Fruit fly (Drosophila melanogaster) whole organism, prepupa: ENCODE results near the gene milt.

Source experiments
- CG10631 ChIP-seq: fragments of 200-800 bp; sonication (Bioruptor generic); optimal IDR thresholded peaks from 2 replicates; lab custom pipeline; 2016; ENCODE audit warnings: missing biosample characterization, missing genetic modification characterization
- CG10669 ChIP-seq: fragments of 200-800 bp; sonication (Bioruptor generic); optimal IDR thresholded peaks from 3 replicates; lab custom pipeline; 2018; ENCODE audit warnings: missing biosample characterization, mild to moderate bottlenecking, missing genetic modification characterization, moderate library complexity
- CG11294 ChIP-seq: fragments of 200-800 bp; sonication (Bioruptor generic); IDR thresholded peaks from 2 replicates; pipeline ENCODE4 v1.3.6; 2022; ENCODE audit warnings: missing biosample characterization, missing genetic modification characterization
- CG11762 ChIP-seq: fragments of 200-800 bp; sonication (Bioruptor generic); optimal IDR thresholded peaks from 3 replicates; lab custom pipeline; 2016; ENCODE audit warnings: missing biosample characterization, missing genetic modification characterization; ENCODE audit not compliant: insufficient read depth
- CG11902 ChIP-seq: fragments of 200-800 bp; sonication (Bioruptor generic); optimal IDR thresholded peaks from 3 replicates; lab custom pipeline; 2016; ENCODE audit warnings: missing biosample characterization, missing genetic modification characterization
- CG15336 ChIP-seq: fragments of 200-800 bp; sonication (Bioruptor generic); IDR thresholded peaks from 2 replicates; pipeline ENCODE4 v1.3.6; 2022; ENCODE audit warnings: missing biosample characterization, missing genetic modification characterization
- CG1621 ChIP-seq: fragments of 200-800 bp; sonication (Bioruptor generic); optimal IDR thresholded peaks from 3 replicates; lab custom pipeline; 2018; ENCODE audit warnings: missing biosample characterization, mild to moderate bottlenecking, missing genetic modification characterization
- CG3032 ChIP-seq: fragments of 200-800 bp; optimal IDR thresholded peaks from 2 replicates; lab custom pipeline; 2019; ENCODE audit warnings: missing biosample characterization, mild to moderate bottlenecking, missing genetic modification characterization, moderate library complexity
- CG31627 ChIP-seq: fragments of 200-800 bp; sonication (Bioruptor generic); optimal IDR thresholded peaks from 3 replicates; lab custom pipeline; 2016; ENCODE audit warnings: missing biosample characterization, missing genetic modification characterization
- CG32006 ChIP-seq: fragments of 200-800 bp; sonication (Bioruptor generic); optimal IDR thresholded peaks from 3 replicates; lab custom pipeline; 2017; ENCODE audit warnings: missing biosample characterization, mild to moderate bottlenecking, missing genetic modification characterization
- CG3919 ChIP-seq: fragments of 200-800 bp; sonication (Bioruptor generic); optimal IDR thresholded peaks from 3 replicates; lab custom pipeline; 2016; ENCODE audit warnings: missing biosample characterization, missing genetic modification characterization
- CG6163 ChIP-seq: fragments of 200-800 bp; sonication (Bioruptor generic); IDR thresholded peaks from 3 replicates; pipeline ENCODE4 v1.3.6; 2022; ENCODE audit warnings: missing biosample characterization, missing genetic modification characterization
- CG6276 ChIP-seq: fragments of 200-800 bp; sonication (Bioruptor generic); optimal IDR thresholded peaks from 2 replicates; lab custom pipeline; 2017; ENCODE audit warnings: missing biosample characterization, mild to moderate bottlenecking, missing genetic modification characterization
- CG6808 ChIP-seq: fragments of 200-800 bp; sonication (Bioruptor generic); optimal IDR thresholded peaks from 3 replicates; lab custom pipeline; 2017; ENCODE audit warnings: missing biosample characterization, missing genetic modification characterization, mild to moderate bottlenecking, moderate library complexity, missing genetic modification reagents
- CG6854 ChIP-seq: fragments of 200-800 bp; sonication (Bioruptor generic); optimal IDR thresholded peaks from 2 replicates; lab custom pipeline; 2017; ENCODE audit warnings: missing biosample characterization, mild to moderate bottlenecking, missing genetic modification characterization
- CG7368 ChIP-seq: fragments of 200-800 bp; sonication (Bioruptor generic); optimal IDR thresholded peaks from 3 replicates; lab custom pipeline; 2016; ENCODE audit warnings: missing biosample characterization, missing genetic modification characterization
- CG8119 ChIP-seq: fragments of 200-800 bp; sonication (Bioruptor generic); IDR thresholded peaks from 3 replicates; pipeline ENCODE4 v1.3.6; 2022; ENCODE audit warnings: missing biosample characterization, missing genetic modification characterization
- CG8632 ChIP-seq: fragments of 200-800 bp; sonication (Bioruptor generic); optimal IDR thresholded peaks from 3 replicates; lab custom pipeline; 2016; ENCODE audit warnings: missing biosample characterization, missing genetic modification characterization
- Eip78C ChIP-seq: fragments of 200-800 bp; sonication (Bioruptor generic); peaks from one replicate; lab custom pipeline; 2016; ENCODE audit warnings: missing biosample characterization, missing genetic modification characterization
- Ets21C ChIP-seq: fragments of 200-800 bp; sonication (Bioruptor generic); optimal IDR thresholded peaks from 3 replicates; lab custom pipeline; 2016; ENCODE audit warnings: missing biosample characterization, missing genetic modification characterization
- Ets96B ChIP-seq: fragments of 200-800 bp; optimal IDR thresholded peaks from 2 replicates; lab custom pipeline; 2019; ENCODE audit warnings: missing biosample characterization, mild to moderate bottlenecking, missing genetic modification characterization, moderate library complexity
- Gug ChIP-seq: fragments of 200-800 bp; sonication (Bioruptor generic); IDR thresholded peaks from 2 replicates; pipeline ENCODE4 v1.3.6; 2022; ENCODE audit warnings: missing biosample characterization, missing genetic modification characterization
- Hr38 ChIP-seq: sonication (Bioruptor generic); optimal IDR thresholded peaks from 2 replicates; lab custom pipeline; 2016; ENCODE audit warnings: missing biosample characterization, missing genetic modification characterization
- Hr4 ChIP-seq: fragments of 200-800 bp; sonication (Bioruptor generic); optimal IDR thresholded peaks from 3 replicates; lab custom pipeline; 2016; ENCODE audit warnings: missing biosample characterization, missing genetic modification characterization
- OdsH ChIP-seq: fragments of 200-800 bp; sonication (Bioruptor generic); optimal IDR thresholded peaks from 3 replicates; lab custom pipeline; 2016; ENCODE audit warnings: missing biosample characterization, missing genetic modification characterization
- Sox102F ChIP-seq: fragments of 200-800 bp; sonication (Bioruptor generic); optimal IDR thresholded peaks from 2 replicates; lab custom pipeline; 2016; ENCODE audit warnings: missing biosample characterization, mild to moderate bottlenecking, missing genetic modification characterization
- Sox14 ChIP-seq: fragments of 200-800 bp; sonication (Bioruptor generic); optimal IDR thresholded peaks from 3 replicates; lab custom pipeline; 2016; ENCODE audit warnings: missing biosample characterization, missing genetic modification characterization
- Sox15 ChIP-seq: fragments of 200-800 bp; sonication (Bioruptor generic); optimal IDR thresholded peaks from 3 replicates; lab custom pipeline; 2016; ENCODE audit warnings: missing biosample characterization, missing genetic modification characterization
- achi ChIP-seq: fragments of 200-800 bp; sonication (Bioruptor generic); optimal IDR thresholded peaks from 3 replicates; lab custom pipeline; 2016; ENCODE audit warnings: missing biosample characterization, missing genetic modification characterization
- dac ChIP-seq: fragments of 200-800 bp; sonication (Bioruptor generic); optimal IDR thresholded peaks from 2 replicates; lab custom pipeline; 2017; ENCODE audit warnings: missing biosample characterization, mild to moderate bottlenecking, missing genetic modification characterization
- dsx ChIP-seq: fragments of 200-800 bp; optimal IDR thresholded peaks from 3 replicates; lab custom pipeline; 2019; ENCODE audit warnings: missing biosample characterization, mild to moderate bottlenecking, missing genetic modification characterization, moderate library complexity; ENCODE audit not compliant: poor library complexity, severe bottlenecking
- eg ChIP-seq: fragments of 200-800 bp; sonication (Bioruptor generic); IDR thresholded peaks from 3 replicates; pipeline ENCODE4 v1.3.6; 2022; ENCODE audit warnings: missing biosample characterization, missing genetic modification characterization
- esn ChIP-seq: fragments of 200-800 bp; sonication (Bioruptor generic); optimal IDR thresholded peaks from 2 replicates; lab custom pipeline; 2016; ENCODE audit warnings: missing biosample characterization, mild to moderate bottlenecking, missing genetic modification characterization, moderate library complexity
- fd85E ChIP-seq: fragments of 200-800 bp; sonication (Bioruptor generic); optimal IDR thresholded peaks from 3 replicates; lab custom pipeline; 2016; ENCODE audit warnings: missing biosample characterization, missing genetic modification characterization
- fkh ChIP-seq: fragments of 200-800 bp; sonication (Bioruptor generic); optimal IDR thresholded peaks from 3 replicates; lab custom pipeline; 2017; ENCODE audit warnings: missing biosample characterization, mild to moderate bottlenecking, missing genetic modification characterization, moderate library complexity
- net ChIP-seq: fragments of 200-800 bp; sonication (Bioruptor generic); optimal IDR thresholded peaks from 3 replicates; lab custom pipeline; 2016; ENCODE audit warnings: missing biosample characterization, missing genetic modification characterization
- salr ChIP-seq, 2 experiments: fragments of 200-800 bp; sonication (Bioruptor generic); optimal IDR thresholded peaks; 3 replicates each; lab custom pipeline; 2016 to 2018; ENCODE audit warnings: missing biosample characterization in 2 of 2, missing genetic modification characterization in 2 of 2, mild to moderate bottlenecking in 1 of 2
- spab ChIP-seq: fragments of 200-800 bp; sonication (Bioruptor generic); optimal IDR thresholded peaks from 2 replicates; lab custom pipeline; 2017; ENCODE audit warnings: missing biosample characterization, mild to moderate bottlenecking, missing genetic modification characterization, missing genetic modification reagents
- ss ChIP-seq, 2 experiments: fragments of 200-800 bp; sonication (Bioruptor generic); optimal IDR thresholded peaks; 2 replicates in 1 of 2; 3 replicates in 1 of 2; lab custom pipeline; 2017 to 2018; ENCODE audit warnings: mild to moderate bottlenecking in 2 of 2, missing biosample characterization in 2 of 2, missing genetic modification characterization in 2 of 2, moderate library complexity in 1 of 2
- topi ChIP-seq: fragments of 200-800 bp; sonication (Bioruptor generic); optimal IDR thresholded peaks from 3 replicates; lab custom pipeline; 2016; ENCODE audit warnings: missing biosample characterization, missing genetic modification characterization

Gene milt

DNA sequence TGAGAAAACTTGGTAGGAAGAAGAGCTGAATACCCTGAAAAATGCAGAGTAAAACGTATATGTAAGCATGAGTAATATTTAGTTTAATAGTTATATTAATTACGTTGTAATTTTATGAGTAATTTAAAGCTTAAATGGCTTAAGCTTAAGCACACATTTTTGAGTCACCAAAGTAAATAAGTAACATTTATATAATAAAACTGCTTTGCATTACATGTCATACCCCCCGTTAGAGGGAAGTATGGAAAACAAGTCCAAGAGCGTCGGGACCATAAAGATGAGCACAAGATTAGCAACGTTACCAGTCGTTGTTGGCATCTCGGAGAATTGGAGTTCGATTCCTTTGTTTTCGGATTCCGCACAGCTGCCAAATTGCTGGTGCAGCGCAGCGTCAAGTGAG is 56.7 kb downstream of the milt start (continued):
- TF ChIP-seq CG10669 (no peak), CG1621 (tag; lab: Kevin White, UChicago) (no peak), Ets21C (peak; percentile 16), spab (GFP tag; lab: Kevin White, UChicago) (no peak), esn (GFP tag; lab: Kevin White, UChicago) (peak; percentile 63)

DNA sequence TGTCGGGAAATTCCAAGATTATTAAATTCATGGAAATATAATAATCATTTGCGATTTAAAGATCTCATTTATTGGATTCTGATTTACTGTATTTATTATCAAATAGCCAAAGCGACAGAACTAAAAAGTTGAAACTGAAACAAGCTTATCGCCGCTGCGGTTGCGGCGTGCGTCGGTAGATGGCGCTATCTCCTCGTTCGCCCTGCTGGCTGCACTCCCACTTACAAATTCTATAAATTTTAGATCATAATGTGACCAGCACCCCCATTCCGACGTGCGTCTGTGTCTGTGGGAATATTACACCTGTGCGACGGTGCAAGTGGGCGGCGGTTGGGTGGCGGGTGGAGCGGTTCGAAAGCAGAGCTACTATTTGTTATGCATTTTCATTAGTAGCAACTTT is 59.8 kb downstream of the milt start:
- no peak for TF ChIP-seq fkh (GFP tag; lab: Kevin White, UChicago)
- TF ChIP-seq CG11902 (GFP tag; lab: Kevin White, UChicago), result no peak
- no peak for TF ChIP-seq eg
- no peak for TF ChIP-seq Ets21C
- no peak for TF ChIP-seq topi (GFP tag; lab: Kevin White, UChicago)

DNA sequence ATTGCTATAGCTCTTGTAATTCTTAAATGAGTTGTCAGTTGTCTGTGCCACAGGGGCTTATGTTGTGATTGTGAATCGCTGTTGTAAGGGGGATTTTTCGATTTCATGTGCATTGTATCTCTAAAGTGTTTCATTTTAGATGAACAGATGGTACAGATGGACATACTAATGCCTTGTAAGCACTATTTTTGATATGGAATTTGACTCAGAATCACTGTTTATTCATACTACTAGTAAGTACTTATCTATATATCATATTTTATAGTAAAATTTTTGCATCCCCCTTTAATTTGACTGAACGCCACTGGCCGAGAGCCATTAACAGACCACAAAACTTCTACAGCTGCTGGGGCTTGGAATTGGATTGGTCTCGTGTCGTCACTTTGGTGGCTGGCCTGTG is 63.2 kb downstream of the milt start:
- TF ChIP-seq dac (GFP tag; lab: Kevin White, UChicago) (peak; percentile 9), CG3919 (GFP tag; lab: Kevin White, UChicago) (peak; percentile 1), Ets96B (peak; percentile 7), CG6163 (0 out of 3 replicates have a peak, but pooled peaks have one; percentile 29), Sox15 (GFP tag; lab: Kevin White, UChicago) (no peak), achi (no peak), eg (peak; percentile 27; the same call in 1 of the 3 replicates), spab (GFP tag; lab: Kevin White, UChicago) (peak; percentile 23), CG8119 (GFP tag; lab: Robert Waterston, UW) (0 out of 3 replicates have a peak, but pooled peaks have one; percentile 20), net (peak; percentile 15), OdsH (GFP tag; lab: Kevin White, UChicago) (peak; percentile 35), ss (GFP tag; optimal IDR thresholded peaks at IDR 0.05; lab: Kevin White, UChicago) (peak; percentile 8 to 20), CG10669 (no peak), Sox14 (no peak), CG10631 (GFP tag; lab: Kevin White, UChicago) (peak; percentile 2), CG8632 (GFP tag; lab: Kevin White, UChicago) (no peak), salr (GFP tag; optimal IDR thresholded peaks at IDR 0.05; lab: Kevin White, UChicago) (no peak), esn (GFP tag; lab: Kevin White, UChicago) (no peak), CG11902 (GFP tag; lab: Kevin White, UChicago) (no peak), Eip78C (peak; percentile 60), CG6276 (GFP tag; lab: Kevin White, UChicago) (peak; percentile 33), CG15336 (GFP tag; lab: Robert Waterston, UW) (peak; percentile 45), CG1621 (tag; lab: Kevin White, UChicago) (no peak), Hr38 (GFP tag; lab: Kevin White, UChicago) (no peak), CG7368 (GFP tag; lab: Kevin White, UChicago) (no peak), CG6808 (GFP tag; lab: Kevin White, UChicago) (peak; percentile 31), CG11762 (GFP tag; lab: Kevin White, UChicago) (no peak), CG3032 (tag; lab: Kevin White, UChicago) (peak; percentile 60), CG6854 (no peak), fd85E (GFP tag; lab: Kevin White, UChicago) (no peak), CG11294 (GFP tag; lab: Robert Waterston, UW) (peak; percentile 47; the same call in 1 of the 2 replicates), Gug (GFP tag; lab: Robert Waterston, UW) (0 out of 2 replicates have a peak, but pooled peaks have one; percentile 31), CG32006 (GFP tag; lab: Kevin White, UChicago) (peak; percentile 52), CG31627 (GFP tag; lab: Kevin White, UChicago) (no peak), Sox102F (GFP tag; lab: Kevin White, UChicago) (no peak), dsx (GFP tag; lab: Kevin White, UChicago) (no peak), Hr4 (GFP tag; lab: Kevin White, UChicago) (peak; percentile 27)
